Fruit fly (Drosophila melanogaster): ENCODE measurements around the gene Theg.

DNA sequence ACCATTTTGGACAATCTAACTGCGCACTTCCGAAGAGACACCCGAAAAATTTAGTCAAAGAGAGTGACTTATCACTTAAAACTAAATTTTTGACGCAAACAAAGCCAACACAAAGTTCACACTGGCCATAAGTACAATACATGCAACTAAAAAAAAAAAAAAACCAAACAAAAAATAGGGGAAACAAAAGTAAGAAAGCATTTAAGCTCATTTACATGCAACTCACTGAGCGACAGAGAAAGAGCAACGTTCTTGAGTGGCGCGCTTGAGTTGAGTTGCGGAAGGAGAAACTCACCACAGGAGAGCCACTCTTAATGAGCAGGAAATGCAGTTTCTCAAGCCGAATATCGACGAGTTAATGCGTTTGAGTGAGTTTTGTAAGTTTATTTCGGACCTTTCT, 43.4 kb upstream of the Theg start:
- TF ChIP-seq CG8478 (optimal IDR thresholded peaks at IDR 0.05), result no peak
- no peak for TF ChIP-seq CTCF (optimal IDR thresholded peaks at IDR 0.05)

All from S2 (cell line).